Fruit fly (Drosophila melanogaster): Measurements from ENCODE around the gene caps.

DNA sequence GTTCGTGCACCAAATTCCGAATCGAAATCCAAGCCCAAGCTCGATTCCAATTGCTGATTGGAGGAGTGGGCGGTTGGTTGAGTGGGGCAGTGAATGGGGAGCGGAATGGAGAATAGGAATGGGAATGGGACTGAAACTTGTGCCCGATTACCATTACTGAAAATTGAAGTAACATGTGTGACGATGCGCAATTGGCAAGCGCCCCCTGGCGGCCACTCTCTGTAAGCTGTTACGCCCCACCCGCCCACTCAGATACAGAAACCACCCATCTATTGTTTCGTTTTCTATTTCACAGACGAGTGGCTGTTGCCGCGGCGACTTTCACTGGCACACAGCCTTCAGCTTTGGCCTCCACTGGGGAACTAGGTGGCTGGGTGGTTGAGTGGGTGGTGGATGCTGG is 42.8 kb downstream of the caps start:
- TF ChIP-seq Pif1A (GFP tag; optimal IDR thresholded peaks at IDR 0.05): no peak
- no peak for TF ChIP-seq CG34367 (tag; optimal IDR thresholded peaks at IDR 0.05)
